Worm (Caenorhabditis elegans): Measurements from ENCODE around the gene C15H11.1.

DNA sequence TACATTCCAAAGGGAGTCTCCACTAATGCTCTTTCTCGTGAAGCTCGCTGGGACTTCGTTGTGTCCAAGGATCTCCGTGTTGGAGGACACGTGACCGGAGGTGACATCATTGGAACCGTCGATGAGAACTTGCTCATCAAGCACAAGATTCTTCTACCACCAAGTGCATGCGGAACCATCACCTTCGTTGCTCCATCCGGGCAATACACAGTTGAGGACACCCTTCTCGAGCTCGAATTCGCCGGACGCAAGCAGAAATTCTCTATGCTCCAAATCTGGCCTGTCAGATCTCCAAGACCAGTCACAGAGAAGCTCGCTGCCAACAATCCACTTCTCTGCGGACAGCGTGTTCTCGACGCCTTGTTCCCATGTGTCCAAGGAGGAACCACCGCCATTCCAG is 41.6 kb upstream of the C15H11.1 start:
- no peak for TF ChIP-seq ztf-23 (GFP tag; IDR thresholded peaks at IDR 0.05)
- TF ChIP-seq tab-1 (GFP tag; IDR thresholded peaks at IDR 0.05): no peak
- TF ChIP-seq med-1 (GFP tag; optimal IDR thresholded peaks at IDR 0.05; ENCODE audit: insufficient read depth): no peak
- no peak for TF ChIP-seq ztf-29 (GFP tag; IDR thresholded peaks at IDR 0.05)
